Worm (Caenorhabditis elegans) whole organism, L3 larva: ENCODE results near the gene C02F12.5.
A peak's percentile ranks its signal among the peaks of the same experiment; 100 is the strongest.

ENCODE experiments used
- R02D3.7 ChIP-seq: fragments of 150-350 bp; optimal IDR thresholded peaks from 2 replicates; lab custom pipeline; 2014; ENCODE audit warnings: missing biosample characterization, missing genetic modification characterization
- ZK546.5 ChIP-seq: sonication (generic microtip); optimal IDR thresholded peaks from 2 replicates; lab custom pipeline; 2017; ENCODE audit warnings: missing biosample characterization, missing genetic modification characterization
- aly-2 ChIP-seq: fragments of 150-350 bp; optimal IDR thresholded peaks from 2 replicates; lab custom pipeline; 2014; ENCODE audit warnings: missing biosample characterization, missing genetic modification characterization
- ama-1 ChIP-seq: fragments of 150-350 bp; optimal IDR thresholded peaks from 2 replicates; lab custom pipeline; 2018
- ceh-16 ChIP-seq: sonication (generic microtip); optimal IDR thresholded peaks from 2 replicates; lab custom pipeline; 2017; ENCODE audit warnings: missing biosample characterization, missing genetic modification characterization
- ceh-28 ChIP-seq: fragments of 150-350 bp; optimal IDR thresholded peaks from 2 replicates; lab custom pipeline; 2014; ENCODE audit warnings: missing biosample characterization, missing genetic modification reagents, missing genetic modification characterization
- ceh-9 ChIP-seq: sonication (generic microtip); optimal IDR thresholded peaks from 2 replicates; lab custom pipeline; 2018; ENCODE audit warnings: missing biosample characterization, missing genetic modification characterization
- daf-12 ChIP-seq: fragments of 150-350 bp; optimal IDR thresholded peaks from 2 replicates; lab custom pipeline; 2014; ENCODE audit warnings: missing biosample characterization, missing genetic modification reagents, missing genetic modification characterization
- egl-27 ChIP-seq: sonication (generic microtip); optimal IDR thresholded peaks from 4 replicates; lab custom pipeline; 2017; ENCODE audit warnings: missing biosample characterization, missing genetic modification reagents, missing genetic modification characterization
- egl-5 ChIP-seq: fragments of 150-350 bp; optimal IDR thresholded peaks from 2 replicates; lab custom pipeline; 2017; ENCODE audit warnings: missing biosample characterization, missing genetic modification reagents, missing genetic modification characterization, inconsistent platforms
- elt-1 ChIP-seq: fragments of 150-350 bp; optimal IDR thresholded peaks from 2 replicates; lab custom pipeline; 2014; ENCODE audit warnings: missing biosample characterization, missing genetic modification characterization
- elt-2 ChIP-seq: sonication (generic microtip); optimal IDR thresholded peaks from 2 replicates; lab custom pipeline; 2016; ENCODE audit warnings: missing genetic modification reagents, mild to moderate bottlenecking, missing genetic modification characterization, missing compliant biosample characterization
- elt-3 ChIP-seq, 3 experiments: fragments of 150-350 bp in 1 of 3; sonication (generic microtip) in 2 of 3; optimal IDR thresholded peaks; 2 replicates in 2 of 3; 4 replicates in 1 of 3; lab custom pipeline; 2014 to 2017; ENCODE audit warnings: missing biosample characterization in 3 of 3, missing genetic modification characterization in 3 of 3
- fkh-10 ChIP-seq: sonication (generic microtip); optimal IDR thresholded peaks from 2 replicates; lab custom pipeline; 2017; ENCODE audit warnings: missing biosample characterization, missing genetic modification reagents, missing genetic modification characterization
- fkh-2 ChIP-seq: fragments of 150-350 bp; optimal IDR thresholded peaks from 2 replicates; lab custom pipeline; 2014; ENCODE audit warnings: missing biosample characterization, missing genetic modification reagents, missing genetic modification characterization
- fos-1 ChIP-seq: fragments of 150-350 bp; optimal IDR thresholded peaks from 2 replicates; lab custom pipeline; 2014; ENCODE audit warnings: missing biosample characterization, missing genetic modification characterization
- hmg-11 ChIP-seq: sonication (generic microtip); optimal IDR thresholded peaks from 2 replicates; lab custom pipeline; 2016; ENCODE audit warnings: missing genetic modification characterization, missing compliant biosample characterization
- jun-1 ChIP-seq: fragments of 150-350 bp; optimal IDR thresholded peaks from 2 replicates; lab custom pipeline; 2014; ENCODE audit warnings: missing biosample characterization, missing genetic modification reagents, missing genetic modification characterization
- lin-39 ChIP-seq: fragments of 150-350 bp; optimal IDR thresholded peaks from 2 replicates; lab custom pipeline; 2018; ENCODE audit warnings: missing biosample characterization, missing genetic modification reagents, missing genetic modification characterization
- nfya-1 ChIP-seq: sonication (generic microtip); optimal IDR thresholded peaks from 2 replicates; lab custom pipeline; 2017; ENCODE audit warnings: missing genetic modification characterization, mild to moderate bottlenecking, missing compliant biosample characterization, antibody characterized with exemption, moderate library complexity; ENCODE audit not compliant: insufficient read depth
- nhr-12 ChIP-seq: fragments of 150-350 bp; optimal IDR thresholded peaks from 2 replicates; lab custom pipeline; 2014; ENCODE audit warnings: missing biosample characterization, missing genetic modification characterization
- nhr-23 ChIP-seq: fragments of 150-350 bp; optimal IDR thresholded peaks from 2 replicates; lab custom pipeline; 2014; ENCODE audit warnings: missing biosample characterization, missing genetic modification reagents, missing genetic modification characterization
- nhr-25 ChIP-seq: sonication (generic microtip); optimal IDR thresholded peaks from 2 replicates; lab custom pipeline; 2017; ENCODE audit warnings: missing biosample characterization, missing genetic modification characterization
- nhr-67 ChIP-seq: fragments of 150-350 bp; optimal IDR thresholded peaks from 2 replicates; lab custom pipeline; 2014; ENCODE audit warnings: missing biosample characterization, missing genetic modification characterization
- pha-4 ChIP-seq: fragments of 150-350 bp; optimal IDR thresholded peaks from 2 replicates; lab custom pipeline; 2014; ENCODE audit warnings: missing biosample characterization, missing genetic modification reagents, missing genetic modification characterization
- pqm-1 ChIP-seq: fragments of 150-350 bp; optimal IDR thresholded peaks from 2 replicates; lab custom pipeline; 2017; ENCODE audit warnings: missing biosample characterization, missing genetic modification characterization, inconsistent platforms
- skn-1 ChIP-seq: fragments of 150-350 bp; optimal IDR thresholded peaks from 2 replicates; lab custom pipeline; 2014; ENCODE audit warnings: missing biosample characterization, missing genetic modification characterization
- snpc-4 ChIP-seq: fragments of 150-350 bp; optimal IDR thresholded peaks from 2 replicates; lab custom pipeline; 2014; ENCODE audit warnings: missing biosample characterization, missing genetic modification characterization
- tbx-2 ChIP-seq: sonication (generic microtip); optimal IDR thresholded peaks from 2 replicates; lab custom pipeline; 2016; ENCODE audit warnings: mild to moderate bottlenecking, missing genetic modification characterization, missing compliant biosample characterization
- unc-39 ChIP-seq: sonication (generic microtip); optimal IDR thresholded peaks from 4 replicates; lab custom pipeline; 2017; ENCODE audit warnings: missing biosample characterization, missing genetic modification characterization
- zag-1 ChIP-seq: fragments of 150-350 bp; optimal IDR thresholded peaks from 2 replicates; lab custom pipeline; 2014; ENCODE audit warnings: missing biosample characterization, missing genetic modification characterization
- ztf-4 ChIP-seq: fragments of 150-350 bp; optimal IDR thresholded peaks from 2 replicates; lab custom pipeline; 2014; ENCODE audit warnings: missing biosample characterization, missing genetic modification characterization

C02F12.5 gene

ce11 chrX:3671998-3672397 lies at the start of gene C02F12.5:
Gene C02F12.5 (minus strand): TSS chrX:3672098.
- TF ChIP-seq pqm-1 (tag; lab: Kevin White, UChicago) (no peak), elt-2 (tag; lab: Kevin White, UChicago) (peak; percentile 33)

DNA sequence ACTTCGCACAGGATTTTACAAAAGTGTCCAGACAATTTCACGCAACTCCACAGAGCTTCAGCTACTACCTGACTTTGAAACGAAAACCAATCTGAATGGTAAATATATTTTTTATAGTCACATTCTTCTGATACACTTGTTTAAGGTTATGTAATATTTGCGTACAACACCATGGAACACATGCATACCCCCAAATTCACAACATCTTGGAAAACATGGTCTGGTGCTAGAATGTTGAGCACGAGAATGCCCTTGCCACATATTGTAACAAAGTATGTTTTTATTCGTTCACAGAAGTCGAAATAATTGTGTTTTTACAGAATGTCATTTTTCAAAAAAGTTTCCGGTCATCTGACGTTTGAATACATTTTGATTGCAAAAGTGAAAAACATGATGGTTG lies 43.9 kb upstream of the C02F12.5 start:
- TF ChIP-seq snpc-4 (tag; lab: Kevin White, UChicago), result no peak
- no peak for TF ChIP-seq jun-1 (tag; lab: Kevin White, UChicago)
- TF ChIP-seq aly-2 (tag; lab: Kevin White, UChicago), result no peak
- TF ChIP-seq daf-12 (tag; lab: Kevin White, UChicago), result no peak
- TF ChIP-seq R02D3.7, result no peak
- TF ChIP-seq egl-27 (tag; lab: Kevin White, UChicago), result no peak
- no peak for TF ChIP-seq elt-1
- TF ChIP-seq egl-5 (tag; lab: Kevin White, UChicago), result no peak

- no peak for TF ChIP-seq snpc-4 (tag; lab: Kevin White, UChicago)
- TF ChIP-seq, all 47 proteins: peak for 0
Measured at ce11 chrX:3714797-3715196, 42.9 kb upstream of the C02F12.5 start, which contains the start of gene C01C4.2. Gene C01C4.2 (plus strand): TSS chrX:3715097.

ce11 chrX:3711581-3712101 lies 39.7 kb upstream of the C02F12.5 start:
- TF ChIP-seq daf-12 (tag; lab: Kevin White, UChicago) (no peak), lin-39 (tag; lab: Kevin White, UChicago) (peak; percentile 52), unc-39 (tag; lab: Kevin White, UChicago) (no peak), ZK546.5 (tag; lab: Kevin White, UChicago) (no peak), ama-1 (lab: Kevin White, UChicago) (no peak), egl-5 (tag; lab: Kevin White, UChicago) (peak; percentile 38), egl-27 (tag; lab: Kevin White, UChicago) (no peak), pqm-1 (tag; lab: Kevin White, UChicago) (no peak), fkh-10 (GFP tag; lab: Kevin White, UChicago) (no peak), fkh-2 (tag; lab: Kevin White, UChicago) (no peak), elt-3 (tag; optimal IDR thresholded peaks at IDR 0.05; lab: Kevin White, UChicago) (no peak), ceh-16 (tag; lab: Kevin White, UChicago) (no peak), zag-1 (tag; lab: Kevin White, UChicago) (no peak), nfya-1 (peak; percentile 26), nhr-12 (tag; lab: Kevin White, UChicago) (no peak), tbx-2 (tag; lab: Kevin White, UChicago) (no peak), ceh-28 (no peak), nhr-67 (tag; lab: Kevin White, UChicago) (no peak)

DNA sequence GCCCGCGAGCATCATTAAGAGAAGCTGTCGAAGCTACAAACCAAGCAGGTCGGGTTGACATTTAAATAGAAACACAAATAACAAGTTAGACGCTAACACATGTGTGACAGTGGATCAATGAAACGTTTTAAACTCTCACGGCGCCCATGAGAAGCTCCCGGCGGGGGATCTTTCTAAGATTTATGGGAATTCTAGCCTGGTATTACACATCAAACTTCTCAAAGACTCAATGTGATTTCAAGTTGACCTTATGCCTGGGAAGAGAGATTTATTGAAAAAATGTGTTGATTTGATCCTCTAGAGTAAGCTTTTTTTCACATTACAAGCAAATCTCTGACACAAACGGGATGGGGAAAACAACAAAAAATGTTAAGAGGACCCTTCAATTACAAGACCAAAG lies 37.8 kb upstream of the C02F12.5 start:
- TF ChIP-seq skn-1, result no peak
- no peak for TF ChIP-seq zag-1 (tag; lab: Kevin White, UChicago)
- no peak for TF ChIP-seq nhr-67 (tag; lab: Kevin White, UChicago)
- no peak for TF ChIP-seq ama-1 (lab: Kevin White, UChicago)
- no peak for TF ChIP-seq ceh-9 (tag; lab: Kevin White, UChicago)
- TF ChIP-seq nfya-1, result no peak
- TF ChIP-seq nhr-25 (tag; lab: Kevin White, UChicago), result no peak
- no peak for TF ChIP-seq egl-27 (tag; lab: Kevin White, UChicago)
- no peak for TF ChIP-seq snpc-4 (tag; lab: Kevin White, UChicago)
- TF ChIP-seq elt-1, result no peak
- no peak for TF ChIP-seq nhr-23 (tag; lab: Kevin White, UChicago)
- TF ChIP-seq fos-1, result no peak
- TF ChIP-seq unc-39 (tag; lab: Kevin White, UChicago), result no peak
- TF ChIP-seq ztf-4, result no peak
- no peak for TF ChIP-seq hmg-11 (tag; lab: Kevin White, UChicago)
- TF ChIP-seq nhr-12 (tag; lab: Kevin White, UChicago), result no peak

- TF ChIP-seq pha-4 (tag; lab: Kevin White, UChicago), result no peak
Measured at ce11 chrX:3706319-3706718, 34.4 kb upstream of the C02F12.5 start.
